Worm (Caenorhabditis elegans): Measurements from ENCODE around the gene rpl-9.
A peak's percentile ranks its signal among the peaks of the same experiment; 100 is the strongest.

The rpl-9 gene

DNA sequence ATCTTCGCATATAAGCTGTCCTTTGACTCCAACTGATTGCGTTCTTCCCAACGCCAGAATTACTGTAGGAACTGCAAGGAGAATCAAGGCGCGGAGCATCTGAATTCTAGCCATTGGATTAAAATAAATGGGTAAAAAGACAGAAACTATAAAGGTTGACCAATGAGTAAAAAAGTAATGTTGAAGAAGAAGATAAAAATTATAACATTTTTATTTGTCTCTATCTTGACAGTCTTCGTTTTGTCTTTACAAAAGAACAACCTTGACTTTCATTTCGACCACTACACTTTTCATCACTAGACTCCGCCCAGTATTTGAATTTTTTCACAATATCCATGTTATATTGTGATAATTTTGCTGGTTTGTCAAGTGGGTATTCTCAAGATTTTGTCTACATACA is 7.4 kb downstream of the rpl-9 start, which contains the start of gene ttr-8:
Gene ttr-8, minus strand, starts transcription at position 101 of the 400 bp plus-strand sequence.
- no peak for TF ChIP-seq sup-37 (GFP tag; optimal IDR thresholded peaks at IDR 0.05)
- TF ChIP-seq nhr-20 (tag; optimal IDR thresholded peaks at IDR 0.05) = no peak
- TF ChIP-seq nhr-85 (tag) = no peak
- no peak for TF ChIP-seq dpl-1 (GFP tag; optimal IDR thresholded peaks at IDR 0.05)
- no peak for TF ChIP-seq C16A3.4 (tag; optimal IDR thresholded peaks at IDR 0.05)
- TF ChIP-seq elt-2 (tag; optimal IDR thresholded peaks at IDR 0.05) = no peak
- no peak for TF ChIP-seq unc-86 (tag; optimal IDR thresholded peaks at IDR 0.05)
- TF ChIP-seq efl-1 (optimal IDR thresholded peaks at IDR 0.05) = no peak
- TF ChIP-seq efl-1 (GFP tag; optimal IDR thresholded peaks at IDR 0.05 in 1 of 2) = no peak
- TF ChIP-seq efl-3 (GFP tag; optimal IDR thresholded peaks at IDR 0.05) = no peak
- TF ChIP-seq hlh-17 (GFP tag; optimal IDR thresholded peaks at IDR 0.05; ENCODE audit: borderline replicate concordance) = no peak
- TF ChIP-seq C34B4.2 (tag; optimal IDR thresholded peaks at IDR 0.05) = no peak
- TF ChIP-seq lin-39 (tag; optimal IDR thresholded peaks at IDR 0.05) = no peak
- no peak for TF ChIP-seq lin-15B (tag; optimal IDR thresholded peaks at IDR 0.05)
- TF ChIP-seq grh-1 (GFP tag; IDR thresholded peaks at IDR 0.05) = no peak
- TF ChIP-seq jun-1 (tag; optimal IDR thresholded peaks at IDR 0.05) = no peak
- TF ChIP-seq ceh-63 (GFP tag; optimal IDR thresholded peaks at IDR 0.05) = no peak

DNA sequence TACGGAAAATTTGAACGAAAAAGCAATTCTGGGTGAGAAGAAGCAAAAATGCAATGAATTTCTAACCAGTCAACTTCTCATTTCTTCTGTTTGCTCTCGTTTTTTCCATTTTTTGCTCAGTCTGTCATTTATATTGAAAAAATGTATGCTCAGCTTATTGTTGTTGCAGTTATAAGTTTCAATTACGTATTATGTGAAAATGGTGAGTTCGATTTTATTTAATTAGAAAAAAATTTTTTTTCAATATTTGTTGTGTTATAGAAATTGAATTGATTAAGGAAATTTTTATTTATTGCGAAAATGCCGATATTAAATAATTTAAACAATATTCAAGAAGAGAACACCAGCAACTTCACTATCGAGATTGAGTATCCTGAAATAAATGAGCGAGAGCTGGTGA is 10.8 kb downstream of the rpl-9 start, which contains the start of gene lgc-12:
Gene lgc-12, plus strand, starts transcription at position 301 of the 400 bp plus-strand sequence.
- TF ChIP-seq unc-62 (GFP tag; optimal IDR thresholded peaks at IDR 0.05) = no peak
- TF ChIP-seq isw-1 (GFP tag; IDR thresholded peaks at IDR 0.05) = no peak
- TF ChIP-seq snu-23 (GFP tag; optimal IDR thresholded peaks at IDR 0.05) = no peak
- TF ChIP-seq dpl-1 (GFP tag; optimal IDR thresholded peaks at IDR 0.05) = no peak
- TF ChIP-seq blmp-1 (tag; optimal IDR thresholded peaks at IDR 0.05) = no peak
- no peak for TF ChIP-seq zip-4 (GFP tag; optimal IDR thresholded peaks at IDR 0.05)

DNA sequence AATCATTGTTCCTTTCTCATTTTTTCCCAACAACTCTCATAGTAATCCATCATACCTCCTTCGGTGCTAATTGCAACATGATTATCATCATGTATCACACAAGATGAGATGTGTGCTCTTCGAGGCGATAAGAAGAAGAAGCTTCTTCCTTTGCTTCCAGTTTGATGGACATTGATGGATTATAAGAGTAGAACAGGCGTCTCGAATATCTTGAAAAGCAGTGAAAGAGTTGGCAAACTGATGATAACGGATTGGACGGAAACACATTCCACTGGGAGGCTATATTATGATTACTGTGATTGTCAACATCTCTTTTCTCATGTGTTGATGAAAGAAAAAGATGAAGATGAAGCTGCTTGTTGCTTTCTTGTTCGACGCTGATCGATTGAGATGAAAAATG is 12.8 kb downstream of the rpl-9 start:
- peak; percentile 56 for TF ChIP-seq lin-39 (tag; optimal IDR thresholded peaks at IDR 0.05)
- TF ChIP-seq lsy-2 (tag; optimal IDR thresholded peaks at IDR 0.05) = peak; percentile 45 to 60
- TF ChIP-seq irx-1 (tag; optimal IDR thresholded peaks at IDR 0.05) = peak; percentile 29
- TF ChIP-seq egl-13 (tag; optimal IDR thresholded peaks at IDR 0.05) = no peak
- peak; percentile 87 for TF ChIP-seq lin-14 (GFP tag; optimal IDR thresholded peaks at IDR 0.05)
- no peak for TF ChIP-seq mef-2 (tag; optimal IDR thresholded peaks at IDR 0.05)
- peak; percentile 8 to 15 for TF ChIP-seq efl-1 (optimal IDR thresholded peaks at IDR 0.05)
- TF ChIP-seq efl-1 (GFP tag; optimal IDR thresholded peaks at IDR 0.05 in 1 of 2) = no peak
- TF ChIP-seq nhr-19 (GFP tag; conservative IDR thresholded peaks at IDR 0.05) = peak; percentile 34
- no peak for TF ChIP-seq fkh-8 (tag; optimal IDR thresholded peaks at IDR 0.05)
- peak; percentile 67 for TF ChIP-seq rnt-1 (tag; optimal IDR thresholded peaks at IDR 0.05)
- TF ChIP-seq swsn-7 (tag; optimal IDR thresholded peaks at IDR 0.05) = peak; percentile 5
- TF ChIP-seq nhr-71 (tag; optimal IDR thresholded peaks at IDR 0.05) = peak; percentile 72
- no peak for TF ChIP-seq nhr-84 (tag; optimal IDR thresholded peaks at IDR 0.05)
- peak; percentile 18 for TF ChIP-seq snu-23 (GFP tag; optimal IDR thresholded peaks at IDR 0.05)
- peak; percentile 48 for TF ChIP-seq tbx-2 (tag; optimal IDR thresholded peaks at IDR 0.05)
- no peak for TF ChIP-seq unc-62 (GFP tag; optimal IDR thresholded peaks at IDR 0.05)

DNA sequence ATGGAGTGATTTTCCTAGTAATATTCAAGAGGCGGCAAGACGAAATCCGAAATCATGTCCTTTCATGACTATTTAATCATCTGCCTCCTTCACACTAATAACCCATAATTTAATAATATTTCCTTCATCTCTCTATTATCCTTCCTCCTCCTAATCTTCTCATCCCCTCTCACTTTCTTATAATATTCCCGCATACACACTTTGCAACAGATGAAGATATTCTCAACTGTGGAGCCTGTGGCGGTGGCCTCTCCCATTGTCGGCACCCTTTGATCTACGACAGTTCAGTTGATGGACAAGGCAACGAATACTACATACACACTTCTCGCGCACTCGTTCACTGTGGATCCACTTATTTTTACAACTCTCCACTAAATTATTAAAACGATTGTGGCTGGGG is 14.0 kb downstream of the rpl-9 start:
- TF ChIP-seq dpl-1 (GFP tag; optimal IDR thresholded peaks at IDR 0.05) (no peak), zip-4 (GFP tag; optimal IDR thresholded peaks at IDR 0.05) (no peak), mef-2 (tag; optimal IDR thresholded peaks at IDR 0.05) (no peak), mdl-1 (tag; optimal IDR thresholded peaks at IDR 0.05) (no peak), pag-3 (tag; optimal IDR thresholded peaks at IDR 0.05; ENCODE audit: borderline replicate concordance, insufficient read depth) (no peak), isw-1 (GFP tag; IDR thresholded peaks at IDR 0.05) (no peak), unc-86 (tag; optimal IDR thresholded peaks at IDR 0.05) (no peak), mab-9 (GFP tag; IDR thresholded peaks at IDR 0.05) (no peak)
